Worm (Caenorhabditis elegans) whole organism, L4 larva: ENCODE measurements around the gene pap-3.
A peak's percentile ranks its signal among the peaks of the same experiment; 100 is the strongest.

ENCODE experiments used
- F10B5.3 ChIP-seq: sonication (generic microtip); optimal IDR thresholded peaks from 2 replicates; lab custom pipeline; 2016; ENCODE audit warnings: mild to moderate bottlenecking, missing genetic modification characterization, missing compliant biosample characterization
- F37D6.2 ChIP-seq: sonication (generic microtip); optimal IDR thresholded peaks from 2 replicates; lab custom pipeline; 2016; ENCODE audit warnings: mild to moderate bottlenecking, missing genetic modification characterization, missing compliant biosample characterization
- R02D3.7 ChIP-seq: fragments of 150-350 bp; sonication (generic microtip); optimal IDR thresholded peaks from 3 replicates; lab custom pipeline; 2014; ENCODE audit warnings: missing biosample characterization, missing genetic modification characterization
- Y105C5A.15 ChIP-seq: fragments of 200-800 bp; sonication (Bioruptor generic); IDR thresholded peaks from 2 replicates; pipeline ENCODE4 v1.3.6; 2022; ENCODE audit warnings: missing genetic modification characterization, missing compliant biosample characterization
- Y48G9A.11 ChIP-seq: fragments of 200-800 bp; sonication (Bioruptor generic); IDR thresholded peaks from 2 replicates; pipeline ENCODE4 v1.3.6; 2022; ENCODE audit warnings: missing genetic modification reagents, missing genetic modification characterization, missing compliant biosample characterization
- Y5F2A.4 ChIP-seq: fragments of 200-800 bp; sonication (Bioruptor generic); optimal IDR thresholded peaks from 2 replicates; lab custom pipeline; 2018; ENCODE audit warnings: mild to moderate bottlenecking, missing genetic modification characterization, missing compliant biosample characterization
- ZK546.5 ChIP-seq, 2 experiments: sonication (generic microtip); optimal IDR thresholded peaks; 2 replicates each; lab custom pipeline; 2017; ENCODE audit warnings: missing biosample characterization in 2 of 2, missing genetic modification characterization in 2 of 2
- ama-1 ChIP-seq: fragments of 150-350 bp; optimal IDR thresholded peaks from 2 replicates; lab custom pipeline; 2014; ENCODE audit warnings: inconsistent platforms, mixed read lengths
- ceh-32 ChIP-seq: sonication (generic microtip); optimal IDR thresholded peaks from 2 replicates; lab custom pipeline; 2016; ENCODE audit warnings: mild to moderate bottlenecking, missing genetic modification characterization, missing compliant biosample characterization; ENCODE audit not compliant: poor library complexity
- ceh-44 ChIP-seq: fragments of 200-800 bp; sonication (Bioruptor generic); IDR thresholded peaks from 2 replicates; pipeline ENCODE4 v1.3.6; 2022; ENCODE audit warnings: missing genetic modification reagents, missing genetic modification characterization, missing compliant biosample characterization
- ces-1 ChIP-seq: fragments of 150-350 bp; sonication (generic microtip); optimal IDR thresholded peaks from 4 replicates; lab custom pipeline; 2014; ENCODE audit warnings: missing biosample characterization, missing genetic modification reagents, missing genetic modification characterization
- ctbp-1 ChIP-seq: fragments of 200-800 bp; sonication (Bioruptor generic); IDR thresholded peaks from 2 replicates; pipeline ENCODE4 v1.3.6; 2022; ENCODE audit warnings: missing genetic modification reagents, missing genetic modification characterization, missing compliant biosample characterization
- daf-19 ChIP-seq: fragments of 200-800 bp; sonication (Bioruptor generic); conservative IDR thresholded peaks from 2 replicates; pipeline ENCODE4 v1.3.6; 2022; ENCODE audit warnings: missing genetic modification characterization, missing compliant biosample characterization
- dmd-9 ChIP-seq: fragments of 200-800 bp; sonication (Bioruptor generic); IDR thresholded peaks from 2 replicates; pipeline ENCODE4 v1.3.6; 2022; ENCODE audit warnings: missing genetic modification reagents, missing genetic modification characterization, missing compliant biosample characterization
- egl-27 ChIP-seq: sonication (generic microtip); optimal IDR thresholded peaks from 3 replicates; lab custom pipeline; 2017; ENCODE audit warnings: missing biosample characterization, missing genetic modification reagents, missing genetic modification characterization
- gei-8 ChIP-seq: fragments of 200-800 bp; sonication (Bioruptor generic); optimal IDR thresholded peaks from 2 replicates; lab custom pipeline; 2018; ENCODE audit warnings: mild to moderate bottlenecking, missing genetic modification characterization, missing compliant biosample characterization
- hlh-11 ChIP-seq: fragments of 200-800 bp; sonication (Bioruptor generic); optimal IDR thresholded peaks from 2 replicates; lab custom pipeline; 2018; ENCODE audit warnings: mild to moderate bottlenecking, missing genetic modification characterization, missing compliant biosample characterization
- hlh-30 ChIP-seq: sonication (generic microtip); optimal IDR thresholded peaks from 2 replicates; lab custom pipeline; 2017; ENCODE audit warnings: antibody characterized with exemption, mild to moderate bottlenecking, missing genetic modification characterization, missing compliant biosample characterization; ENCODE audit not compliant: insufficient read depth
- jun-1 ChIP-seq: fragments of 150-350 bp; optimal IDR thresholded peaks from 2 replicates; lab custom pipeline; 2014; ENCODE audit warnings: missing biosample characterization, missing genetic modification reagents, missing genetic modification characterization
- lim-7 ChIP-seq: fragments of 200-800 bp; sonication (Bioruptor generic); IDR thresholded peaks from 2 replicates; pipeline ENCODE4 v1.3.6; 2022; ENCODE audit warnings: missing genetic modification characterization, missing compliant biosample characterization
- lin-13 ChIP-seq: fragments of 150-350 bp; optimal IDR thresholded peaks from 2 replicates; lab custom pipeline; 2014; ENCODE audit warnings: missing biosample characterization, missing genetic modification reagents, missing genetic modification characterization
- lin-29 ChIP-seq: fragments of 200-800 bp; sonication (Bioruptor generic); IDR thresholded peaks from 2 replicates; pipeline ENCODE4 v1.3.6; 2022; ENCODE audit warnings: missing genetic modification reagents, missing genetic modification characterization, missing compliant biosample characterization
- lin-39 ChIP-seq: fragments of 150-350 bp; optimal IDR thresholded peaks from 2 replicates; lab custom pipeline; 2014; ENCODE audit warnings: missing biosample characterization, missing genetic modification reagents, missing genetic modification characterization
- mdt-29 ChIP-seq: fragments of 200-800 bp; sonication (Bioruptor generic); IDR thresholded peaks from 2 replicates; pipeline ENCODE4 v1.3.6; 2022; ENCODE audit warnings: missing genetic modification reagents, missing genetic modification characterization, missing compliant biosample characterization
- nhr-102 ChIP-seq: sonication (generic microtip); optimal IDR thresholded peaks from 2 replicates; lab custom pipeline; 2016; ENCODE audit warnings: mild to moderate bottlenecking, missing genetic modification characterization, moderate library complexity, missing compliant biosample characterization
- nhr-111 ChIP-seq: fragments of 200-800 bp; sonication (Bioruptor generic); optimal IDR thresholded peaks from 2 replicates; lab custom pipeline; 2018; ENCODE audit warnings: mild to moderate bottlenecking, missing genetic modification characterization, missing compliant biosample characterization
- nhr-28 ChIP-seq: fragments of 150-350 bp; optimal IDR thresholded peaks from 2 replicates; lab custom pipeline; 2014; ENCODE audit warnings: missing biosample characterization, missing genetic modification characterization
- nhr-41 ChIP-seq: fragments of 200-800 bp; sonication (Bioruptor generic); IDR thresholded peaks from 2 replicates; pipeline ENCODE4 v1.3.6; 2022; ENCODE audit warnings: missing genetic modification reagents, missing genetic modification characterization, missing compliant biosample characterization
- nhr-42 ChIP-seq: fragments of 200-800 bp; sonication (Bioruptor generic); IDR thresholded peaks from 2 replicates; pipeline ENCODE4 v1.3.6; 2022; ENCODE audit warnings: missing genetic modification characterization, missing compliant biosample characterization
- nhr-48 ChIP-seq: sonication (generic microtip); optimal IDR thresholded peaks from 2 replicates; lab custom pipeline; 2016; ENCODE audit warnings: mild to moderate bottlenecking, missing genetic modification characterization, missing compliant biosample characterization
- nhr-6 ChIP-seq: fragments of 150-350 bp; optimal IDR thresholded peaks from 2 replicates; lab custom pipeline; 2014; ENCODE audit warnings: missing biosample characterization, missing genetic modification characterization
- nhr-76 ChIP-seq: fragments of 150-350 bp; optimal IDR thresholded peaks from 2 replicates; lab custom pipeline; 2014; ENCODE audit warnings: missing biosample characterization, missing genetic modification characterization
- pqm-1 ChIP-seq: sonication (generic microtip); optimal IDR thresholded peaks from 2 replicates; lab custom pipeline; 2017; ENCODE audit warnings: missing biosample characterization, missing genetic modification characterization
- saeg-2 ChIP-seq: fragments of 200-800 bp; sonication (Bioruptor generic); IDR thresholded peaks from 2 replicates; pipeline ENCODE4 v1.3.6; 2022; ENCODE audit warnings: missing genetic modification reagents, missing genetic modification characterization, missing compliant biosample characterization
- set-16 ChIP-seq: fragments of 200-800 bp; sonication (Bioruptor generic); IDR thresholded peaks from 2 replicates; pipeline ENCODE4 v1.3.6; 2022; ENCODE audit warnings: missing genetic modification reagents, missing genetic modification characterization, missing compliant biosample characterization
- skn-1 ChIP-seq: fragments of 150-350 bp; optimal IDR thresholded peaks from 2 replicates; lab custom pipeline; 2014; ENCODE audit warnings: missing biosample characterization, missing genetic modification characterization
- snpc-4 ChIP-seq: fragments of 150-350 bp; optimal IDR thresholded peaks from 2 replicates; lab custom pipeline; 2014; ENCODE audit warnings: missing biosample characterization, missing genetic modification characterization
- spr-1 ChIP-seq: sonication (generic microtip); optimal IDR thresholded peaks from 2 replicates; lab custom pipeline; 2016; ENCODE audit warnings: mild to moderate bottlenecking, missing genetic modification characterization, missing compliant biosample characterization
- tra-1 ChIP-seq: fragments of 200-800 bp; sonication (Bioruptor generic); IDR thresholded peaks from 2 replicates; pipeline ENCODE4 v1.3.6; 2022; ENCODE audit warnings: missing genetic modification reagents, missing genetic modification characterization, missing compliant biosample characterization
- unc-130 ChIP-seq: sonication (generic microtip); optimal IDR thresholded peaks from 2 replicates; lab custom pipeline; 2016; ENCODE audit warnings: missing genetic modification reagents, missing genetic modification characterization, missing compliant biosample characterization
- unc-62 ChIP-seq, 3 experiments: fragments of 150-350 bp in 1 of 3; sonication (generic microtip); optimal IDR thresholded peaks in 2 of 3; peaks in 1 of 3; 1 replicate in 1 of 3; 2 replicates in 2 of 3; lab custom pipeline; 2014 to 2017; ENCODE audit warnings: missing biosample characterization in 3 of 3, missing genetic modification characterization in 3 of 3, missing genetic modification reagents in 3 of 3, missing genotype in 1 of 3
- zfp-3 ChIP-seq: fragments of 200-800 bp; sonication (Bioruptor generic); conservative IDR thresholded peaks from 2 replicates; pipeline ENCODE4 v1.3.6; 2022; ENCODE audit warnings: missing genetic modification reagents, missing genetic modification characterization, missing compliant biosample characterization
- zip-11 ChIP-seq: fragments of 200-800 bp; sonication (Bioruptor generic); IDR thresholded peaks from 2 replicates; pipeline ENCODE4 v1.3.6; 2022; ENCODE audit warnings: missing genetic modification characterization, missing compliant biosample characterization
- zip-2 ChIP-seq: fragments of 150-350 bp; optimal IDR thresholded peaks from 2 replicates; lab custom pipeline; 2014; ENCODE audit warnings: missing biosample characterization, missing genetic modification characterization
- ztf-11 ChIP-seq: fragments of 150-350 bp; optimal IDR thresholded peaks from 2 replicates; lab custom pipeline; 2014; ENCODE audit warnings: missing biosample characterization, missing genetic modification characterization

Gene pap-3

ce11 chrII:11856361-11856760 lies 40.0 kb upstream of the pap-3 start, which contains the start of gene clh-1:
TSS of gene clh-1 (minus strand) at chrII:11856461.
- no peak for TF ChIP-seq ZK546.5 (tag; optimal IDR thresholded peaks at IDR 0.05; lab: Kevin White, UChicago)
- no peak for TF ChIP-seq ama-1
- no peak for TF ChIP-seq Y105C5A.15
- no peak for TF ChIP-seq lin-13
- TF ChIP-seq daf-19 (GFP tag; lab: Robert Waterston, UW), result no peak
- TF ChIP-seq F10B5.3 (tag; lab: Kevin White, UChicago), result no peak
- TF ChIP-seq egl-27, result no peak
- TF ChIP-seq zip-11 (GFP tag; lab: Robert Waterston, UW), result no peak
- TF ChIP-seq nhr-111 (GFP tag; lab: Kevin White, UChicago), result no peak
- no peak for TF ChIP-seq lim-7 (GFP tag; lab: Robert Waterston, UW)
- no peak for TF ChIP-seq saeg-2
- TF ChIP-seq mdt-29 (GFP tag; lab: Robert Waterston, UW), result no peak
- no peak for TF ChIP-seq ces-1 (GFP tag; lab: Kevin White, UChicago)
- TF ChIP-seq Y48G9A.11 (GFP tag; lab: Robert Waterston, UW), result no peak
- TF ChIP-seq unc-62 (GFP tag; optimal IDR thresholded peaks at IDR 0.05 in 1 of 2; lab: Kevin White, UChicago), result no peak
- no peak for TF ChIP-seq unc-62 (tag; optimal IDR thresholded peaks at IDR 0.05; lab: Kevin White, UChicago)
- no peak for TF ChIP-seq spr-1 (tag; lab: Kevin White, UChicago)
- no peak for TF ChIP-seq lin-29 (GFP tag; lab: Robert Waterston, UW)

- TF ChIP-seq F37D6.2 (tag; lab: Kevin White, UChicago) (no peak), Y5F2A.4 (no peak), jun-1 (no peak), ceh-44 (GFP tag; lab: Robert Waterston, UW) (no peak), tra-1 (GFP tag; lab: Robert Waterston, UW) (no peak), hlh-30 (peak; percentile 29), dmd-9 (GFP tag; lab: Robert Waterston, UW) (no peak), nhr-102 (no peak), nhr-6 (tag; lab: Kevin White, UChicago) (no peak), nhr-28 (tag; lab: Kevin White, UChicago) (peak; percentile 33), ctbp-1 (GFP tag; lab: Robert Waterston, UW) (no peak), R02D3.7 (tag; lab: Kevin White, UChicago) (no peak), unc-130 (no peak), nhr-76 (tag; lab: Kevin White, UChicago) (no peak), daf-19 (GFP tag; lab: Robert Waterston, UW) (no peak)
These were observed 38.4 kb upstream of the pap-3 start for ce11 chrII:11854749-11855148.

ce11 chrII:11853108-11853507 lies 36.7 kb upstream of the pap-3 start:
- TF ChIP-seq unc-62 (GFP tag; optimal IDR thresholded peaks at IDR 0.05 in 1 of 2; lab: Kevin White, UChicago), result peak in 1 of 2 experiments; percentile 52
- TF ChIP-seq unc-62 (tag; optimal IDR thresholded peaks at IDR 0.05; lab: Kevin White, UChicago), result no peak
- no peak for TF ChIP-seq unc-130
- TF ChIP-seq ama-1, result no peak
- TF ChIP-seq lin-39 (tag; lab: Kevin White, UChicago), result no peak
- TF ChIP-seq nhr-42 (GFP tag; lab: Robert Waterston, UW), result no peak
- no peak for TF ChIP-seq ceh-32

ce11 chrII:11852191-11852901 lies 36.0 kb upstream of the pap-3 start:
- TF ChIP-seq ctbp-1 (GFP tag; lab: Robert Waterston, UW) (no peak), F10B5.3 (tag; lab: Kevin White, UChicago) (no peak), zfp-3 (GFP tag; lab: Robert Waterston, UW) (no peak), skn-1 (no peak), set-16 (GFP tag; lab: Robert Waterston, UW) (no peak), zip-2 (no peak), pqm-1 (no peak), nhr-28 (tag; lab: Kevin White, UChicago) (peak; percentile 6), hlh-11 (peak; percentile 31), Y48G9A.11 (GFP tag; lab: Robert Waterston, UW) (no peak), nhr-76 (tag; lab: Kevin White, UChicago) (no peak), mdt-29 (GFP tag; lab: Robert Waterston, UW) (no peak), unc-130 (no peak), gei-8 (GFP tag; lab: Kevin White, UChicago) (no peak), ztf-11 (tag; lab: Kevin White, UChicago) (no peak), unc-62 (GFP tag; optimal IDR thresholded peaks at IDR 0.05 in 1 of 2; lab: Kevin White, UChicago) (peak in 1 of 2 experiments; percentile 92), unc-62 (tag; optimal IDR thresholded peaks at IDR 0.05; lab: Kevin White, UChicago) (no peak), nhr-48 (tag; lab: Kevin White, UChicago) (peak; percentile 12), snpc-4 (no peak), nhr-41 (GFP tag; lab: Robert Waterston, UW) (no peak)
